Worm (Caenorhabditis elegans): ENCODE data around the gene fmo-3.

DNA sequence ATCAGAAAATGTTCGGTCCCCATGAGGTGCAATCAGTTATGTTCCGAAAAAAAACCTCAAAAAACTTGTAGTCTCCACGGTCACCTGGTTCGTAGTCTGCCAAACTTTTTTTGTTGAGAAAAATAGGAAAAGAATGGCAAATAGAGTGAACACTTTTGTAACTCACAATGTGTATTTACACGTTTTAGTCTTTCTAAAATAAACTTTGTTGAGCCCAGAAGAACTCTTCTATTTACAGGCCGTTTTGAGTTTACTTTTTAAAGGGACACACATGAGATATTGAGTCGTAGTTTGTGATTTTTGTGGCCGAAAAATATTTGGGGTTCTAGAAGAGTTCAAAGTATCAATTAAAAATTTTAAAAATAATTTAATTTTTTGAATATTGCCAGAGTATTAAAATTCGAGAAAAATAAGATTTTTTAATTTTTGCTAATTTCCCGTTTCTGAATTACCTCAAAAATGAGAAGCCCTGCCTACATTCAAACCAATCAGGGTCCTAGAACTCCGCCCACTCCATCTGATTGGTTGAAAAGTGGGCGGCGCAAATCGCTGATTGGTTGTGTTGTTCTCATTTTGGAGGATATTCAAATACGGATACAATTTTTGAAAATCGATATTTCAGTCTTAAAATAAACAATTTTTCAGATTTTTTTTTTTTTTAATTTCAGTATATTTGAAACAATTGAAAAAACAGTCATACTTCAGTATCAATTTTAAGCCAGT lies 40.2 kb downstream of the fmo-3 start:
- TF ChIP-seq ceh-39 (tag; optimal IDR thresholded peaks at IDR 0.05) (no peak), mab-5 (tag; optimal IDR thresholded peaks at IDR 0.05) (no peak), snpc-4 (tag; optimal IDR thresholded peaks at IDR 0.05) (no peak), unc-62 (GFP tag; optimal IDR thresholded peaks at IDR 0.05) (no peak), pha-4 (tag; optimal IDR thresholded peaks at IDR 0.05) (no peak), drap-1 (GFP tag; optimal IDR thresholded peaks at IDR 0.05) (no peak), nhr-2 (tag; optimal IDR thresholded peaks at IDR 0.05) (no peak), nhr-12 (tag; optimal IDR thresholded peaks at IDR 0.05) (no peak), nhr-237 (tag; optimal IDR thresholded peaks at IDR 0.05) (no peak), lin-13 (tag; optimal IDR thresholded peaks at IDR 0.05) (no peak), nhr-28 (tag; optimal IDR thresholded peaks at IDR 0.05) (no peak)

Measured in whole organism, mixed stage, embryonic.